Worm (Caenorhabditis elegans) whole organism, L3 larva: Measurements from ENCODE around the gene fbxb-40.

Experiments used
- aly-2 ChIP-seq: fragments of 150-350 bp; optimal IDR thresholded peaks from 2 replicates; lab custom pipeline; 2014; ENCODE audit warnings: missing biosample characterization, missing genetic modification characterization
- ama-1 ChIP-seq: fragments of 150-350 bp; optimal IDR thresholded peaks from 2 replicates; lab custom pipeline; 2018
- elt-1 ChIP-seq: fragments of 150-350 bp; optimal IDR thresholded peaks from 2 replicates; lab custom pipeline; 2014; ENCODE audit warnings: missing biosample characterization, missing genetic modification characterization
- nhr-23 ChIP-seq: fragments of 150-350 bp; optimal IDR thresholded peaks from 2 replicates; lab custom pipeline; 2014; ENCODE audit warnings: missing biosample characterization, missing genetic modification reagents, missing genetic modification characterization
- nhr-237 ChIP-seq: fragments of 150-350 bp; optimal IDR thresholded peaks from 2 replicates; lab custom pipeline; 2014; ENCODE audit warnings: missing biosample characterization, missing genetic modification characterization
- nhr-25 ChIP-seq: sonication (generic microtip); optimal IDR thresholded peaks from 2 replicates; lab custom pipeline; 2017; ENCODE audit warnings: missing biosample characterization, missing genetic modification characterization
- skn-1 ChIP-seq: fragments of 150-350 bp; optimal IDR thresholded peaks from 2 replicates; lab custom pipeline; 2014; ENCODE audit warnings: missing biosample characterization, missing genetic modification characterization
- tbx-2 ChIP-seq: sonication (generic microtip); optimal IDR thresholded peaks from 2 replicates; lab custom pipeline; 2016; ENCODE audit warnings: mild to moderate bottlenecking, missing genetic modification characterization, missing compliant biosample characterization
- ztf-11 ChIP-seq: fragments of 150-350 bp; optimal IDR thresholded peaks from 2 replicates; lab custom pipeline; 2014; ENCODE audit warnings: missing biosample characterization, missing genetic modification characterization

DNA sequence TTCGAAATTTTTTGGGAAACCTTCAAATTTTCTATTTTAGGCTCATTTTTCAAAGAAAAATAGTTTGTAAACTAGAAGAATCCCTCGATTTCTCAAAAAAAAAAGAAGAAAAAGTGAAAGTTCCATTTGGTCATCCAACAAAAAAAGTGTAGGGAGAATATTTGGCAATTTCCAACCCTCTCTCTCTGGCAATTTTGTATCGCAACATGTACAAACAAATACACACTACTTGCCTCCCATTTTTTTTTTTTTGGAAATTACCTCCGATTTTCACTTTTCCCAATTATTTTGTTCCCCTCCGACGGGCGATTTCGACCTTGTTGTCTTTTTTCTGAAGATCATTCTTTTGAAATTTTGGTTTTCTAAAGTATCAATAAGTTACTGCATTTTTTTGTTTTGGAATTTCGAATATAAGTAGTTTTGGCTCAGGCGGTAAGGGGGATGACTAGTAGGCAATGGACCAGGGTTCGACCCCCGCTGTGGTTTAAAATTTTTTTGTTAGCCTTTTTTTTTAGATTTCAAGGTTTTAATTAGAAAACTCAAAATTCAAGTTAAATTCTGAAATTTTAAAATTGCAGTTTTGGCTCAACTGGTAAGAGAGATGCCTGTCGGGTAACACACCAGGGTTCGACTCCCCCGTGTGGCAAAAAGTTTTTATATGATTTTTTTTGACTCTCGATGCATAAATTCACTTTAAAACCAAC lies 38.9 kb upstream of the fbxb-40 start:
- TF ChIP-seq ama-1 (lab: Kevin White, UChicago) (no peak), tbx-2 (no peak), ztf-11 (no peak), nhr-25 (no peak), aly-2 (tag; lab: Kevin White, UChicago) (no peak), elt-1 (tag; lab: Kevin White, UChicago) (no peak), nhr-237 (tag; lab: Kevin White, UChicago) (no peak), skn-1 (tag; lab: Kevin White, UChicago) (no peak), nhr-23 (tag; lab: Kevin White, UChicago) (no peak)
